Fruit fly (Drosophila melanogaster): ENCODE data around the gene ATP7.

DNA sequence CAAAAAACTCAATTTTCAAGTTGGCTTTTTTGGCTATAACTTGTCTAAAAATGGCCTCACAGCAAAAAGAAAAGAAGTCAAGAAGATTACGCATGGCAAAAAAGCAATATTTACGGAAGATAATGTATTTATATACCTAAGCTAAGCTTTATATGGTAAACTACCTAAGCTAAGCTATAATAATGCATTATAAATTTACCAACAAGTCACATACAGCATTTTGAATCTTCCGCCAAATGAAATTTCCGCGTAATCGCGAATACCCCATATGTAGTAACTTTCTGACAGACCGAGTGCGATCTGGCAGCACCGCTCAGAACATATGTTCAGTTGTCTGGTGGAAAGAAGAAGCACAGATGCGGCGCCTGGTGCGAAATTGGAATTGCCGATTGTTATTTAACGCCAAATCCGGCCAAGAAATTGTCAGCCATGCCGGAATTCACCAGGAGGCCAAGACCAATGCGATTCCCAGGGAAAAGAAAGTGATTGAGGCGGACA is 36.9 kb downstream of the ATP7 start, which contains the start of gene sicily:
- TF ChIP-seq CG1621 (tag; optimal IDR thresholded peaks at IDR 0.05) (peak; percentile 86), acj6 (GFP tag; optimal IDR thresholded peaks at IDR 0.05) (no peak), Sox102F (GFP tag; optimal IDR thresholded peaks at IDR 0.05) (no peak), pdm3 (GFP tag; optimal IDR thresholded peaks at IDR 0.05) (no peak), CG7368 (GFP tag; optimal IDR thresholded peaks at IDR 0.05) (no peak), CG9139 (GFP tag; optimal IDR thresholded peaks at IDR 0.05) (no peak)

Measured in whole organism, prepupa.